Worm (Caenorhabditis elegans) whole organism, L2 larva: ENCODE data around the gene nasp-1.
A peak's percentile ranks its signal among the peaks of the same experiment; 100 is the strongest.

Source experiments
- C34F6.9 ChIP-seq: fragments of 150-350 bp; optimal IDR thresholded peaks from 2 replicates; lab custom pipeline; 2014; ENCODE audit warnings: missing biosample characterization, missing genetic modification characterization
- F13H6.1 ChIP-seq: sonication (generic microtip); optimal IDR thresholded peaks from 2 replicates; lab custom pipeline; 2016; ENCODE audit warnings: missing genetic modification characterization, missing compliant biosample characterization
- R02D3.7 ChIP-seq: fragments of 150-350 bp; optimal IDR thresholded peaks from 2 replicates; lab custom pipeline; 2014; ENCODE audit warnings: missing biosample characterization, missing genetic modification characterization
- Y55F3AM.14 ChIP-seq: fragments of 200-800 bp; sonication (Bioruptor generic); optimal IDR thresholded peaks from 2 replicates; lab custom pipeline; 2018; ENCODE audit warnings: mild to moderate bottlenecking, missing genetic modification characterization, missing compliant biosample characterization
- ZK546.5 ChIP-seq: sonication (generic microtip); optimal IDR thresholded peaks from 2 replicates; lab custom pipeline; 2017; ENCODE audit warnings: missing biosample characterization, missing genetic modification characterization
- aly-2 ChIP-seq: fragments of 150-350 bp; optimal IDR thresholded peaks from 2 replicates; lab custom pipeline; 2014; ENCODE audit warnings: missing biosample characterization, missing genetic modification characterization
- ama-1 ChIP-seq: fragments of 150-350 bp; optimal IDR thresholded peaks from 2 replicates; lab custom pipeline; 2018; ENCODE audit warnings: inconsistent platforms
- blmp-1 ChIP-seq: sonication (generic microtip); optimal IDR thresholded peaks from 2 replicates; lab custom pipeline; 2017; ENCODE audit warnings: missing genetic modification characterization, mild to moderate bottlenecking, missing compliant biosample characterization, antibody characterized with exemption, moderate library complexity; ENCODE audit not compliant: insufficient read depth
- ceh-16 ChIP-seq: fragments of 150-350 bp; optimal IDR thresholded peaks from 2 replicates; lab custom pipeline; 2014; ENCODE audit warnings: missing biosample characterization, missing genetic modification characterization
- ceh-82 ChIP-seq: fragments of 150-350 bp; optimal IDR thresholded peaks from 2 replicates; lab custom pipeline; 2014; ENCODE audit warnings: missing biosample characterization, missing genetic modification characterization
- crh-2 ChIP-seq: sonication (generic microtip); optimal IDR thresholded peaks from 2 replicates; lab custom pipeline; 2017; ENCODE audit warnings: missing biosample characterization, missing genetic modification characterization
- dmd-4 ChIP-seq: sonication (generic microtip); optimal IDR thresholded peaks from 2 replicates; lab custom pipeline; 2017; ENCODE audit warnings: missing biosample characterization, missing genetic modification characterization
- elt-1 ChIP-seq: fragments of 150-350 bp; optimal IDR thresholded peaks from 2 replicates; lab custom pipeline; 2014; ENCODE audit warnings: missing biosample characterization, missing genetic modification characterization
- fos-1 ChIP-seq: fragments of 150-350 bp; optimal IDR thresholded peaks from 2 replicates; lab custom pipeline; 2014; ENCODE audit warnings: missing biosample characterization, missing genetic modification characterization
- gmeb-1 ChIP-seq: fragments of 150-350 bp; optimal IDR thresholded peaks from 2 replicates; lab custom pipeline; 2014; ENCODE audit warnings: missing biosample characterization, missing genetic modification characterization
- lin-13 ChIP-seq: fragments of 150-350 bp; optimal IDR thresholded peaks from 2 replicates; lab custom pipeline; 2014; ENCODE audit warnings: missing biosample characterization, missing genetic modification reagents, missing genetic modification characterization
- lin-39 ChIP-seq: fragments of 150-350 bp; optimal IDR thresholded peaks from 2 replicates; lab custom pipeline; 2014; ENCODE audit warnings: missing biosample characterization, missing genetic modification reagents, missing genetic modification characterization
- lsy-2 ChIP-seq, 2 experiments: fragments of 150-350 bp in 1 of 2; sonication (generic microtip) in 1 of 2; optimal IDR thresholded peaks; 2 replicates each; lab custom pipeline; 2014 to 2017; ENCODE audit warnings: missing biosample characterization in 2 of 2, missing genetic modification characterization in 2 of 2
- mab-5 ChIP-seq: fragments of 150-350 bp; optimal IDR thresholded peaks from 2 replicates; lab custom pipeline; 2014; ENCODE audit warnings: missing biosample characterization, missing genetic modification characterization
- mbf-1 ChIP-seq: sonication (generic microtip); optimal IDR thresholded peaks from 2 replicates; lab custom pipeline; 2017; ENCODE audit warnings: missing biosample characterization, missing genetic modification characterization
- nhr-10 ChIP-seq: sonication (generic microtip); optimal IDR thresholded peaks from 2 replicates; lab custom pipeline; 2017; ENCODE audit warnings: missing biosample characterization, missing genetic modification characterization
- nhr-11 ChIP-seq: fragments of 150-350 bp; optimal IDR thresholded peaks from 2 replicates; lab custom pipeline; 2014; ENCODE audit warnings: missing biosample characterization, missing genetic modification characterization
- nhr-12 ChIP-seq: fragments of 150-350 bp; optimal IDR thresholded peaks from 2 replicates; lab custom pipeline; 2014; ENCODE audit warnings: missing biosample characterization, missing genetic modification characterization
- nhr-129 ChIP-seq: fragments of 150-350 bp; optimal IDR thresholded peaks from 2 replicates; lab custom pipeline; 2014; ENCODE audit warnings: missing biosample characterization, missing genetic modification characterization
- nhr-21 ChIP-seq: fragments of 150-350 bp; optimal IDR thresholded peaks from 2 replicates; lab custom pipeline; 2014; ENCODE audit warnings: missing biosample characterization, missing genetic modification characterization
- nhr-237 ChIP-seq: fragments of 150-350 bp; optimal IDR thresholded peaks from 2 replicates; lab custom pipeline; 2014; ENCODE audit warnings: missing biosample characterization, missing genetic modification characterization
- nhr-25 ChIP-seq: fragments of 150-350 bp; sonication (generic microtip); optimal IDR thresholded peaks from 3 replicates; lab custom pipeline; 2014; ENCODE audit warnings: missing biosample characterization, missing genetic modification characterization
- nhr-77 ChIP-seq: fragments of 150-350 bp; optimal IDR thresholded peaks from 2 replicates; lab custom pipeline; 2014; ENCODE audit warnings: missing biosample characterization, missing genetic modification characterization
- peb-1 ChIP-seq: fragments of 150-350 bp; optimal IDR thresholded peaks from 2 replicates; lab custom pipeline; 2014; ENCODE audit warnings: missing biosample characterization, missing genetic modification characterization
- sem-4 ChIP-seq: fragments of 150-350 bp; optimal IDR thresholded peaks from 2 replicates; lab custom pipeline; 2014; ENCODE audit warnings: missing biosample characterization, missing genetic modification reagents, missing genetic modification characterization
- sma-3 ChIP-seq: sonication (generic microtip); optimal IDR thresholded peaks from 2 replicates; lab custom pipeline; 2016; ENCODE audit warnings: missing genetic modification reagents, missing genetic modification characterization, missing compliant biosample characterization
- snpc-4 ChIP-seq: fragments of 150-350 bp; optimal IDR thresholded peaks from 2 replicates; lab custom pipeline; 2014; ENCODE audit warnings: missing biosample characterization, missing genetic modification characterization
- unc-39 ChIP-seq: fragments of 150-350 bp; optimal IDR thresholded peaks from 2 replicates; lab custom pipeline; 2014; ENCODE audit warnings: missing biosample characterization, missing genetic modification characterization
- unc-55 ChIP-seq: fragments of 150-350 bp; sonication (generic microtip); optimal IDR thresholded peaks from 3 replicates; lab custom pipeline; 2014; ENCODE audit warnings: missing biosample characterization, missing genetic modification reagents, missing genetic modification characterization
- zag-1 ChIP-seq: fragments of 150-350 bp; optimal IDR thresholded peaks from 2 replicates; lab custom pipeline; 2014; ENCODE audit warnings: missing biosample characterization, missing genetic modification characterization
- ztf-11 ChIP-seq: sonication (generic microtip); optimal IDR thresholded peaks from 2 replicates; lab custom pipeline; 2017; ENCODE audit warnings: missing biosample characterization, missing genetic modification characterization
- ztf-4 ChIP-seq: fragments of 150-350 bp; optimal IDR thresholded peaks from 2 replicates; lab custom pipeline; 2014; ENCODE audit warnings: missing biosample characterization, missing genetic modification characterization

nasp-1 gene

ce11 chrII:11126312-11127000, 20.0 kb downstream of the nasp-1 start, which contains the start of the genes rps-9 and lsm-1 (continued):
- TF ChIP-seq lin-39 (no peak), nhr-21 (tag; lab: Kevin White, UChicago) (peak; percentile 32), unc-39 (tag; lab: Kevin White, UChicago) (no peak), blmp-1 (peak; percentile 25), crh-2 (tag; lab: Kevin White, UChicago) (peak; percentile 77), R02D3.7 (no peak), elt-1 (tag; lab: Kevin White, UChicago) (no peak), ama-1 (lab: Kevin White, UChicago) (no peak), dmd-4 (tag; lab: Kevin White, UChicago) (no peak), aly-2 (tag; lab: Kevin White, UChicago) (no peak), ztf-4 (tag; lab: Kevin White, UChicago) (peak; percentile 52), nhr-12 (tag; lab: Kevin White, UChicago) (no peak), nhr-237 (tag; lab: Kevin White, UChicago) (no peak), Y55F3AM.14 (no peak), nhr-11 (tag; lab: Kevin White, UChicago) (no peak), ceh-16 (no peak), ceh-82 (no peak)

ce11 chrII:11127364-11127763, 21.0 kb downstream of the nasp-1 start, which contains the start of gene F40F8.1:
F40F8.1 (plus strand) TSS chrII:11127664.
- TF ChIP-seq nhr-129 (tag; lab: Kevin White, UChicago) (no peak), gmeb-1 (tag; lab: Kevin White, UChicago) (no peak), blmp-1 (no peak), nhr-11 (tag; lab: Kevin White, UChicago) (no peak)

- TF ChIP-seq aly-2 (tag; lab: Kevin White, UChicago) = no peak
- no peak for TF ChIP-seq mbf-1 (tag; lab: Kevin White, UChicago)
- no peak for TF ChIP-seq snpc-4 (tag; lab: Kevin White, UChicago)
Observed at ce11 chrII:11128989-11129388, 22.6 kb downstream of the nasp-1 start, which contains the start of gene F40F8.3. F40F8.3 (plus strand) TSS chrII:11129289.

- no peak for TF ChIP-seq crh-2 (tag; lab: Kevin White, UChicago)
- no peak for TF ChIP-seq ztf-11 (tag; lab: Kevin White, UChicago)
- TF ChIP-seq lin-13 = no peak
- TF ChIP-seq peb-1 = no peak
- no peak for TF ChIP-seq ZK546.5 (tag; lab: Kevin White, UChicago)
- no peak for TF ChIP-seq mab-5 (tag; lab: Kevin White, UChicago)
- TF ChIP-seq Y55F3AM.14 = no peak
- TF ChIP-seq nhr-11 (tag; lab: Kevin White, UChicago) = no peak
- TF ChIP-seq nhr-237 (tag; lab: Kevin White, UChicago) = no peak
- no peak for TF ChIP-seq ceh-82
- no peak for TF ChIP-seq dmd-4 (tag; lab: Kevin White, UChicago)
- TF ChIP-seq nhr-21 (tag; lab: Kevin White, UChicago) = no peak
- TF ChIP-seq blmp-1 = no peak
- no peak for TF ChIP-seq mbf-1 (tag; lab: Kevin White, UChicago)
- no peak for TF ChIP-seq nhr-10 (tag; lab: Kevin White, UChicago)
- TF ChIP-seq nhr-12 (tag; lab: Kevin White, UChicago) = no peak
- TF ChIP-seq snpc-4 (tag; lab: Kevin White, UChicago) = no peak
- TF ChIP-seq elt-1 (tag; lab: Kevin White, UChicago) = no peak
- TF ChIP-seq sem-4 (tag; lab: Kevin White, UChicago) = no peak
Observed at ce11 chrII:11129517-11129916, 23.1 kb downstream of the nasp-1 start, which contains the start of gene F40F8.12. F40F8.12 (plus strand) TSS chrII:11129817.

ce11 chrII:11132542-11132941, 26.1 kb downstream of the nasp-1 start, which contains the start of gene F40F8.11:
F40F8.11 (minus strand) TSS chrII:11132590.
- TF ChIP-seq ztf-4 (tag; lab: Kevin White, UChicago) (peak; percentile 22), ceh-82 (no peak), mab-5 (tag; lab: Kevin White, UChicago) (peak; percentile 44), lsy-2 (tag; optimal IDR thresholded peaks at IDR 0.05; lab: Kevin White, UChicago) (peak; percentile 18 to 77), unc-55 (peak; percentile 80), sma-3 (GFP tag; lab: Kevin White, UChicago) (no peak), C34F6.9 (tag; lab: Kevin White, UChicago) (peak; percentile 60), fos-1 (no peak), zag-1 (tag; lab: Kevin White, UChicago) (no peak), F13H6.1 (tag; lab: Kevin White, UChicago) (peak; percentile 15), nhr-129 (tag; lab: Kevin White, UChicago) (peak; percentile 1), nhr-25 (tag; lab: Kevin White, UChicago) (peak; percentile 38), lin-13 (peak; percentile 54), crh-2 (tag; lab: Kevin White, UChicago) (peak; percentile 48), gmeb-1 (tag; lab: Kevin White, UChicago) (peak; percentile 94), blmp-1 (no peak), nhr-77 (tag; lab: Kevin White, UChicago) (no peak), lin-39 (no peak), nhr-12 (tag; lab: Kevin White, UChicago) (no peak)
